Fruit fly (Drosophila melanogaster): ENCODE results near the gene cm.

- TF ChIP-seq psq (optimal IDR thresholded peaks at IDR 0.05) (no peak), usp (GFP tag; optimal IDR thresholded peaks at IDR 0.05) (no peak), CG8478 (optimal IDR thresholded peaks at IDR 0.05) (no peak)
These were observed 38.1 kb upstream of the cm start, which contains the start of gene nullo for dm6 chrX:7049087-7049486.

Measured in whole organism.